Fruit fly (Drosophila melanogaster) S2 (cell line): ENCODE results near the gene CG9522.

Experiments used
- CG8478 ChIP-seq: fragments of >200 bp; optimal IDR thresholded peaks from 2 replicates; lab custom pipeline; 2018
- CTCF ChIP-seq, 2 experiments: fragments of >200 bp; optimal IDR thresholded peaks; 2 replicates each; lab custom pipeline; 2018

CG9522 gene

DNA sequence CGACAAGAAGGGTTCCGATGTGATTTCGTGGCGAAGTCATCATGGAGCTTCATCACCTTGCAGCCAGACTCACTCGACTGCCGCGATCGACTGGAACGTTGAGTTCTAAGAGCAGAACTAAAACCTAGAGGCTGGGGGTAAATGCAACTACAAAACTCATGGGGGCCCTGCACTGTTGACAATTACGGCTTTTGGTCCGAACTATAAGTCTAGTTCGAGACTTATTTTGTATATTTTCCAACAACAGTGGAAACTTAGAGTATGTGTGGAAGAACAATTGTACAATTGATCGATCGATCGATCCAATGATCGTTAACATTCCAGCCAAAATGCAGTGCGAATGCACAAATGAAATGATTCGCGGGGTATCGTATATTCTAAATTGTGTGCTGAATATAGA lies 7.7 kb upstream of the CG9522 start, which contains the start of gene CG9519:
Gene CG9519 (minus strand): TSS at position 101 of the 400 bp plus-strand sequence.
- TF ChIP-seq CG8478 (lab: Kevin White, UChicago) = no peak
- TF ChIP-seq CTCF (optimal IDR thresholded peaks at IDR 0.05; lab: Kevin White, UChicago) = no peak

DNA sequence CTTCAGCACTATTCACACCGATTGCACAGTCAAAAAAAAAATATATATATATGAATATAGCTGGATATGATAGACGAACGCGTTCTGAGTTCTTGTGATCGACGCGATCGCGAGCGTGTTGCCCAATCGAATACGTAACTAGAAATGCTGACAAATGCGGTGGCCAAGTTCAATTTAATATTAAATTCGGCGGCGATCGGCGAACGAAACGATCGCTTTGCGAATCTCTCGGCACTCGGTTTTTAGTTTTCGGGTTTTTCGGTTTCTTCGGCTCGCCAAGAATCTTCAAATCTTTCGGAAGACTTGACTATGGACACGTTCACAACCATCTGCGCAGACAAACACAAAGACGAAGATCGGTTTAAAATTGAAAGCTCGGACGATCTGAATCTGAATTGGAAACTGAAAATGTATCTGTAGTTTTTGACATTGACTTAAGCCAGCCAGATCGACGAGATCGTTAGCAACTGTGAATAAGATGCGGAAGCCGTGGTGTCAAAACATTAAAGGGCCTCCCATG lies 4.6 kb upstream of the CG9522 start, which contains the start of gene CG9521:
Gene CG9521 (minus strand): TSS at position 117 of the 520 bp plus-strand sequence.
- no peak for TF ChIP-seq CG8478 (lab: Kevin White, UChicago)
- no peak for TF ChIP-seq CTCF (optimal IDR thresholded peaks at IDR 0.05; lab: Kevin White, UChicago)

DNA sequence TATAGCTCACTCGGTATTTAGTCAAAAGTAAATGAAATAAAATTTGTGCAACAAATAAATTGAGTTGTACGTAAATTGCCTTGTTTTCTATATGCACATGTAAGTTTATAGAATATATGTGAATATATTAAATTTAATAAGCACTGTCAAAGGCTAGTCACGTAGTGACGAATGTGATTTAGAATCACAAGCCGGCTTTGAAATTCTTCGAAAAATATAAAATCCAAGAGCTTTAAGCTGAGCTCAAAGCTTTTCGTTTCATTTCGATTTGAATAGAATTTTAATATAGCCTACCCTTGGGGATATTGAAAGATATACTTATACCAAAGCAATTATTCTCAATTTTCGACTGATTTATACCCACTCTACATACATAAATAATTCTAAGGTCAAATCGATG lies 1.5 kb upstream of the CG9522 start:
- no peak for TF ChIP-seq CTCF (optimal IDR thresholded peaks at IDR 0.05; lab: Kevin White, UChicago)
- TF ChIP-seq CG8478 (lab: Kevin White, UChicago) = no peak

DNA sequence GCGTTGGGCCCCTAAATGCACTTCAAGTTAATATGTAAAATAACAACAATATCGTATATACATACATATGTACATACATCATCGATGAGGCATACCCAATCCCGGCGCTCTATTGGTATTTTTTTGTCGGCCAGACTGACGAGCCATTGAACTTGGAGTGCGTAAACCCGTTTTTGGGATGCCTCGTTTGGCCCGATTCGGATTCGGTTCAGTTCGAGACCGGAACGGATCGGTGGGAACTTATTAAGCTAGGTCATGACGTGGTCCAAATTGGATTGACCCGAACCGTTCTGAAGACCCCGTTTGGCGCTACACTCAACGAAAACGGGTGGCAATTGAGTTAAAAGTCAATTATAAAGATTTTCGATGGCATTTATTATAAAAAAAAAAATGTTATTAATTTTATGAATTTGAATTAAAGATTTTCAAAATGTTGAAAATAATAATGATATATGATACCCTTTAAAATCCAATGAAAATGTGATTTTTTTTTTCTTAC lies 2.4 kb downstream of the CG9522 start:
- TF ChIP-seq CTCF (optimal IDR thresholded peaks at IDR 0.05; lab: Kevin White, UChicago) (no peak), CG8478 (lab: Kevin White, UChicago) (no peak)

DNA sequence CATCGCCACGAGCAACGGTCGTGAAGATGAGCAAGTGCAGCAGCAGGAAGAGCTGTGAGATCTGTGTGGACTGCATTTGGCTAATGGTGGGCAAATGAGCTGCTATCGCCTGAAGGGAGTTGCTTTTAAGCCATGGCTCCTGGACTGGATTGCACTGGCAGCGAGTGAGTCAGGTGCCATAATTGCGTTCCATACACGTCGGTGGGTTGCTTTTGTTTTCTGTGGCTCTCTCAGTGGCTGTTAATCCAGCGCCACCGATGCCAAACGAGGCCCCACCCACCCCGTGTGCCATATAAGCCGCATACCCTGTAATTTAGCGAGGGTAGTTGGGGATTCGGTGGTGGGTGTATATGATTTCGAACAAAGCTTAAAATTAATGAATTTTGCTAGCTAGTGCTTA lies 4.0 kb downstream of the CG9522 start, which contains the start of gene CG12539:
Gene CG12539 (minus strand): TSS at position 101 of the 400 bp plus-strand sequence.
- TF ChIP-seq CG8478 (lab: Kevin White, UChicago) (no peak), CTCF (optimal IDR thresholded peaks at IDR 0.05; lab: Kevin White, UChicago) (no peak)

DNA sequence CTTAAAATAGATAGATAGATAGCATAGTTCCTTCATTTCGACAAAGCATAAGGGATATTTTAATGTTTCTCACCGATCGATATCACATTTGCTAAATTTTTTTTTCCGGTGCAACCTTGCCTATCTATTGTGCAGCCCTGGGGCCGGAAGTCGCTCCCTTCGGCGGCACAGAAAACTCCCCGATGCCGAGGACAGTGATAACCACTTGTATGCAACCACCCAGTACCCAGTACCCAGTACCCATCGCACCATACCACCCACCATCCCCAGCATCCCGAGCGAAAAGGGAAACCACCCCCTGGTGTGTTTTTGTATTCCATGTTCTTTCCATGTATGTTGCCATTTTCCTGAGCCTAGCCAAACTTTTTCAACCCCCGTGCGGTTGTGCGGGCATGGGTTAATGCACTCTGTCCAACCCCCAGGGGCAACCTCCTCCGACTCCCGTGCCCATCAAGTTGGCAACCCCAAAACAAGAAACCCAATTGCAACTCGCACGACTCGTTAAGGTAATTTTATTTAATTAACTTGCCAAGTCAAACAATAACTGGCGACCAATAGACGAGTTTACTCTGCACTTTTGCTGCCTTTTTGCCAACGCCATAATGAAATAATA lies 6.6 kb downstream of the CG9522 start:
- no peak for TF ChIP-seq CG8478 (lab: Kevin White, UChicago)
- no peak for TF ChIP-seq CTCF (optimal IDR thresholded peaks at IDR 0.05; lab: Kevin White, UChicago)

DNA sequence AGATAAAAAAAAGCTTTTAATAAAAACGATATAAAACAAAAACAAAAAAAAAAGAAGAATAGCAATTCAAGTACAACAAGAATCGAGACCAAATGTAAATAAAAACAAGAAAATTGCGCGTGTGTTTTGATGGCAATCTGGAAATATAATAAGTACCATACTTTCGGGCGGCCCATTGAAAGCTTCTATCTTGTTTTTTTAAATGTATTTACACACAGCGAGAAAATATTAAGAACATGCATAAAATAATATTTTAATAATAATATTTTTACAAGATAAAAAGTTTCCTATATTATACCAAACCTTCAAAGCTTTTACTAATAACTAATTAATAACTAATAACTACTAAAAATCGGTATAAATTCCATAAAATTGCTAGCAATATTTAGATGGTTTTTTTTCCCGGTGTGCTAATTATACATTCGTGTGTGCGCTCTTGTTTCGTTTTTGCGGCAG lies 8.2 kb downstream of the CG9522 start:
- TF ChIP-seq CTCF (optimal IDR thresholded peaks at IDR 0.05; lab: Kevin White, UChicago) (no peak), CG8478 (lab: Kevin White, UChicago) (no peak)

DNA sequence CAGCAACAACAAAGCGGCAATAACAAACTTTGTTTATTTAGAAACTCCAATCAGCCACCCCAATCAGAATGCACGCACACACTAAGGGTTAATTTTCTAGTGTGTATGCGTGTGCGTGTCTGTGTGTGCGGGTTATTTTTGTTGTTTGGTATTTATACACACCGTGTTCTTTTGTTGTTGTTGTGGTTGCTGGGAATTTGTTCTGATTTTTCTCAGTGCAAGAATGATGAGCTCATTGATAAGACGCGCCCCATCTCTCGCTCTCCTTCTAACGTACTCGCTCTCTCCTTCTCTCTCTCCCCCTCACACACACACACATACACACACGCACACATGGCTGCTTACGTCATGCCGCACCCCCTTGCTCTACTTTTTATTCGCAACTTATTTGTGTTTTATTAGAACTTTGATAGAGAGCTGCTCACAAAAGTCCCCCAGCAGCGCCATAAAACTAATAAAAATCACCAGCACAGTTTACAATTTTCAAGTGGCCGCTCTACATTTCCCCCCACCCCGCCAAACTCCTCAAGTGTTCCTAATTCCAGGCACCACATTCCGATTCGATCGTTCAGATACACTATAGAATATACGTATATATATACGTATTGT lies 8.8 kb downstream of the CG9522 start:
- TF ChIP-seq CTCF (optimal IDR thresholded peaks at IDR 0.05; lab: Kevin White, UChicago) = no peak
- no peak for TF ChIP-seq CG8478 (lab: Kevin White, UChicago)

DNA sequence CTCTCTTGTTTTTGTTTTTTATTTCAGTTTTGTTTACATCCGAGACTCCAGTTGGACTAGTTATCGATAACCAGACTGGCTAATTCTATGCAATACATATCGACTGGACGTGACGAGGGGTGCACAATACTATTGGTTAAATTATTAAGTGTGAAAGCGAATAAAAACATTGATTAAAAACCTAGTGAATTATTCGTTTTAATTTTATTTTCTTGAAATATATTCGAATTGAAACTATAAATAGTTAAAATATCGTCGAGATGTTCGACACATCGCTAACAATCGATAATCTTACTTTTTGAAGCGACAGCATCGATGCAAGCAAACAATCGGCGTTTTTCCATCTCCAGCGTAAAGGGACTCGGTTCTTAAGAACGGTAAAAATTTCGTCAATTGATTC lies 9.6 kb downstream of the CG9522 start, which contains the start of the genes CG32590 and Flo2:
Gene CG32590 (minus strand): TSS at position 60 of the 400 bp plus-strand sequence.
Gene Flo2 (plus strand): TSS at position 330 of the 400 bp plus-strand sequence.
- no peak for TF ChIP-seq CG8478 (lab: Kevin White, UChicago)
- TF ChIP-seq CTCF (optimal IDR thresholded peaks at IDR 0.05; lab: Kevin White, UChicago) = no peak

DNA sequence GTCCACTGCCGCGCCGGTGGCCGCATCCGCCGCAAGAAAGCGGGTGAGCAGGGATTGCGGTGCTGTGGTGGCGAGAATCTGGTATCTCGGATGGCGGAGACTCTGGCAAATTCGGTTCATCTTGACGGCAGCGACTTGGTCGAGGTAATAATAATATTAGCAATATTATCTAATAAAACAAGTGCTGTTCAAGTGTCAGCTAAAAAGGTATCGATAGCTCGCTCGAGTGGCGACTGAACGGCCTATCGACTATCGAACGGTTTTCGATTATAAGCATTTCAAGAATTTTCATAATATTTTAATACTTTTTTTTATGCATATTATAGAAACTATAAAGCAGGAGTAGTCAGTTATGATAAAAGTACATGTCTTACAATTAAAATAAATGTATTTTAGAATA lies 10.6 kb downstream of the CG9522 start, which contains the start of gene Grx5:
Gene Grx5 (minus strand): TSS at position 216 of the 400 bp plus-strand sequence.
- TF ChIP-seq CG8478 (lab: Kevin White, UChicago) = no peak

DNA sequence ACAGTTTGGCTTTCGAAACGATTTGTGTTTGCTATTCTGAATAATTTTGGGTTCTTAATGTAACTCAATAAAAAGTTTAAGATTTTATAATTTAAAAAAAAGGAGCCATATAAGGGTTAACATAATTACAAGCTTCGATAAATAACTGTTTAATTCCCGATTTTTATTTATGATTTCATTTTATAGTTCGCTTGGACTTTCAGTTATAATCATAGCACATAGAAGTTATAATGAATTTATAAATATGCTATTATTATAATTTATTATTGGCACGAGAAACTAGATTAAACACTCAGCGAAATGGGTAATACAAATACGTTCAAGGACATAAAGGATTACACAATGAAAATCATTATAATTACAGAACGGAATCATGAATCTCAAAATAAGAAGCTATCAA lies 12.2 kb downstream of the CG9522 start, which contains the start of gene CG14410:
Gene CG14410 (plus strand): TSS at position 301 of the 400 bp plus-strand sequence.
- TF ChIP-seq CG8478 (lab: Kevin White, UChicago) (no peak), CTCF (optimal IDR thresholded peaks at IDR 0.05; lab: Kevin White, UChicago) (no peak)

DNA sequence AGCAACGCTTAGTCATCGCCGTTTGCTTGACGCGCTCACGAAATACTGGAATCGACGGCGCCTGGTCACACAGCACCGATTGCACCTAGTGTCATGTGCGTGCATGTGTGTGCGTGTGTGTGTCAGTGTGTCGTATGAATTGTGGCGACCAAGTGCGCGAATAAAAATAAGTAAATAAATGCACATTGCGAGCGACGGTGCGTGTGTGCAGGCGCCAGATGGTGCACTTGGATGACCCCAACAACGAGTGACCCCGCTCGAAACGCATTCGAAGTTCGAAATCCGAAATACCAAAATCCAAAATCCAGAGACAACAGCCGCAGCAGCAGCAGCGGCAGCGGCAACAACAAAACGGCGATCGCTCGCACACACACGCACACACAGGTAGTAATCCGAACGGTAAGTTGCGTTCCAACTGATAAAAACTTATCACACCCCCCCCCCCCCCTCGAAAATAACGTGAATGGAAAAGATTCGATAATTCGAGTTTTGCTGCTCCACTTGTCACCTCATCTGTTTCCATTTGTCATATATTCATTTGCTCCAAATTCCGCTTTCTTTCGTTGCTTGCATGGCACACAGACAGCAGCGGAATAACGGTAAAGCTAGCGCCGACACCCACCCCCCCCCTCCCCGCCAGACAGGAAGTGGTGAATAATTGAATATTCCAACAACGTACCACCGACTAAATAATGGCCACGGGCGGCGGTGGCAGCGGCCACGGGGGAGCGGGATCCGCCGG lies 15.9 kb downstream of the CG9522 start, which contains the start of gene CG14411:
Gene CG14411 (plus strand): TSS at position 86 of the 742 bp plus-strand sequence.
- no peak for TF ChIP-seq CTCF (optimal IDR thresholded peaks at IDR 0.05; lab: Kevin White, UChicago)

DNA sequence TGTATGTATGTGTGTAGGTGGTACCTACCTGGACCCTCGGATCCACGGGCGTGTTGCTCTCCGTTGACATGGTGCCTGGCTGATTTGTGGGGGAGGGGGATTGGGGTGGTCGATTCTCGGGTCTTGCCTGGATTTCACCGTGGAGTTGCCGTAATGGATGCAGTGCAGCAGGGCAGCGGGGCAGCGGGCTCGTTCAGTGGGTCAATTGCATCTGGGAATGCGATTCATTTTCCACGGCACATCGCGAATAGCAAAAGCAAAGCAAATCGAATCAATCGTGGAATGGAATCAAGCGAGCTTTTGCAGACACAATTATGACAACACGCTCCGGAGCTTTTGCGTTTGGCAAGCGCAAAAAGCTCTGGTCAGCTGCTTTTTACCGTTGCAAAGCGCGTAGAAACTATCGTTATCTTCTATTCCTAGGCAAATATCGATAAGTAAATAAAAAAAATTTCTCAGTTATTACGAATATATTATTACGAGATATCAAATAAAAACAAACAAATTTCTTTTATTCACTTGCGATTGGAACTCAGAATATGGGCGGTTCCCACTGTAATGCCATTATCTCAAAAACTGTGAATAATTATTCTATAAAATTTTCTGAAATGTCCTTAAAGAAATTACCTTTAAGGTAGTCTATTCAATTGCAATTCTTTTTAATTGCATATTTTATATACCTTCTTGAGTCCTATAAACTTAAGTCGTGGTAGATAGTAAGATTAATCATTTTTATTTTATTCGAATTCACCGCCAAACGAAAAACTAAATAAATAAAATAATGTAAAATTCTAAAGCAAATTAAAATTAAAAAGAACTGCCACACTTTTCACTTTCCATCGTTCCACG lies 16.7 kb downstream of the CG9522 start, which contains the start of gene CG14408:
Gene CG14408 (minus strand): TSS at position 321 of the 849 bp plus-strand sequence.
- TF ChIP-seq CG8478 (lab: Kevin White, UChicago) (no peak), CTCF (optimal IDR thresholded peaks at IDR 0.05; lab: Kevin White, UChicago) (no peak)
